Fruit fly (Drosophila melanogaster) whole organism, wandering third instar larva: ENCODE measurements around the gene CAH1.
A peak's percentile ranks its signal among the peaks of the same experiment; 100 is the strongest.

Experiments used
- CrebA ChIP-seq: fragments of 200-800 bp; sonication (Bioruptor generic); optimal IDR thresholded peaks from 2 replicates; lab custom pipeline; 2016; ENCODE audit warnings: missing biosample characterization, mild to moderate bottlenecking, missing genetic modification characterization, borderline replicate concordance
- Dfd ChIP-seq: fragments of >200 bp; optimal IDR thresholded peaks from 2 replicates; lab custom pipeline; 2017; ENCODE audit warnings: missing biosample characterization, missing genetic modification characterization
- HLH106 ChIP-seq: fragments of 200-800 bp; optimal IDR thresholded peaks from 3 replicates; lab custom pipeline; 2019; ENCODE audit warnings: missing biosample characterization, mild to moderate bottlenecking, missing genetic modification characterization, moderate library complexity
- Sp1 ChIP-seq: fragments of 200-800 bp; sonication (Bioruptor generic); optimal IDR thresholded peaks from 3 replicates; lab custom pipeline; 2019; ENCODE audit warnings: missing biosample characterization, mild to moderate bottlenecking, missing genetic modification characterization, moderate library complexity
- dmrt93B ChIP-seq: fragments of 200-800 bp; sonication (Bioruptor generic); optimal IDR thresholded peaks from 2 replicates; lab custom pipeline; 2018; ENCODE audit warnings: missing biosample characterization, mild to moderate bottlenecking, missing genetic modification characterization
- fru ChIP-seq: fragments of 200-800 bp; sonication (Bioruptor generic); optimal IDR thresholded peaks from 3 replicates; lab custom pipeline; 2016; ENCODE audit warnings: missing biosample characterization, mild to moderate bottlenecking, missing genetic modification characterization
- h ChIP-seq: fragments of 200-800 bp; sonication (Bioruptor generic); optimal IDR thresholded peaks from 3 replicates; lab custom pipeline; 2016; ENCODE audit warnings: missing biosample characterization, mild to moderate bottlenecking, missing genetic modification characterization
- jim ChIP-seq: fragments of 175-275, 200-325 bp; sonication (Bioruptor generic); optimal IDR thresholded peaks from 2 replicates; lab custom pipeline; 2016; ENCODE audit warnings: missing biosample characterization, mild to moderate bottlenecking, missing genetic modification characterization
- lola ChIP-seq: fragments of >200 bp; optimal IDR thresholded peaks from 2 replicates; lab custom pipeline; 2017; ENCODE audit warnings: missing biosample characterization, missing genetic modification characterization
- pan ChIP-seq: fragments of >200 bp; optimal IDR thresholded peaks from 2 replicates; lab custom pipeline; 2017
- rgr ChIP-seq: fragments of 200-800 bp; sonication (Bioruptor generic); optimal IDR thresholded peaks from 3 replicates; lab custom pipeline; 2016; ENCODE audit warnings: missing biosample characterization, mild to moderate bottlenecking, missing genetic modification characterization

DNA sequence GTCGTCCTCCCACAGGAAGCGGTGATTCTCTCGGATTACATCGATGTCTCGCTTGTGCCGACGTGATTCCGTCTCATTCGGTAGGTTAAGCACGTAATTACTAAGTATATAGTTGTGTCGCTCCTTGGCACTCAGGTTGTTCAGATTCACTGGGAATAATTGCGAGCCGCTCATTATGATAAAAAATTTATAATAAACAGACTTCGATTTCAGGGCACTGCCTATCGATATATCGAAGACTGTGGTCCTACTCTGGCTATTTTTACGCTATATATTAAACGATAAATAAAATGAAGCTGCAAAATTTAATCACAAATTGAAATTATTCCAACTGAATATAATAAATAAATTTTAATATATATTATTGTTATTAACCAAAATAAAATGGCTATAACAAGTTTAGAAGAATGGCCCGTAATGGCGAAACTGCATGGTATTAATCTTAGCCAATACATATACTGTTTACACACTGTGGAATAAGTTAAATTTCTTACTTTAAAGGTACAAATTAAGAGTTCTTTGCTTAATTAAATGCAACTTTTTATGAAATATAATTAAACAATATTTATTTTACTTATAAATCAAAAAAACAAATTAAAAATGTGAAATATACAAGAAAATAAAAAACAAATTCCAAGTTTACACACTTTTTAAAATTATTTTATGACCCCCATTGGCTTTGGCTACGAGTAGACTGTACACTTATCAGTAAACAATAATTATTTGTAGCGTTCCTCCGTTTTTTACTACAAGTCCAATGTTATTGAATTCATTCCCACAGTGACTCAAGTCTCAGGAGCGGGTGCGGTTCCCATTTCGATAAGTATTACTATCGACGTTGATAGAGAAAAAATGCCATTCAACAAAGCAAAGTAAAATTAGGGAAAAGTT lies 19.9 kb upstream of the CAH1 start, which contains the start of gene Eato:
- TF ChIP-seq rgr (peak; percentile 45), CrebA (no peak), Sp1 (GFP tag; lab: Kevin White, UChicago) (no peak), lola (GFP tag; lab: Kevin White, UChicago) (no peak), Dfd (GFP tag; lab: Kevin White, UChicago) (no peak), dmrt93B (GFP tag; lab: Kevin White, UChicago) (no peak), fru (GFP tag; lab: Kevin White, UChicago) (no peak), h (no peak), jim (GFP tag; lab: Kevin White, UChicago) (peak; percentile 41), HLH106 (tag; lab: Kevin White, UChicago) (peak; percentile 16), pan (lab: Kevin White, UChicago) (no peak)
